Worm (Caenorhabditis elegans): ENCODE data around the gene C08B6.5.

Gene C08B6.5

DNA sequence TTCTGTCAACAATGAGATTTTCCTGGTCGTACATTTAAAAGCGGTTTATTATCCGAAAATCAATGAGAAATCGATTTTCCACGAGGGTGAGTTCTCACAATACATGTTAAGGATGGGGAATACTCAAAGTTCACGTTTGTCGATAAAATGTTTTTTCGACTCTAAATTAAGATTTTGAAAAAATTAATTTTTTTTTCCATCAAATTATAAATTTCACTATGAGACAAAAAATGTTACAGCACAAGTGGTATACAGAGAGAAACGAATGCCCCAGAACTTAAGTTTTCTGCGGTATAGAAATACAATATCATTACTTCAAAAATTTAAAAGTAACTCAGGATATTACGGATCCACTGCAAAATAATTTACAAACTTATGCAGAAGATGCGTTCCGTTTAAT is 39.3 kb upstream of the C08B6.5 start, which contains the start of gene R04B5.1:
R04B5.1 (minus strand) TSS at position 101 of the 400 bp plus-strand sequence.
- TF ChIP-seq M03D4.4 (tag; optimal IDR thresholded peaks at IDR 0.05) (no peak), blmp-1 (tag; optimal IDR thresholded peaks at IDR 0.05) (no peak), bed-3 (GFP tag; optimal IDR thresholded peaks at IDR 0.05) (no peak), ceh-39 (tag; optimal IDR thresholded peaks at IDR 0.05) (no peak), ces-1 (GFP tag; optimal IDR thresholded peaks at IDR 0.05) (no peak)

DNA sequence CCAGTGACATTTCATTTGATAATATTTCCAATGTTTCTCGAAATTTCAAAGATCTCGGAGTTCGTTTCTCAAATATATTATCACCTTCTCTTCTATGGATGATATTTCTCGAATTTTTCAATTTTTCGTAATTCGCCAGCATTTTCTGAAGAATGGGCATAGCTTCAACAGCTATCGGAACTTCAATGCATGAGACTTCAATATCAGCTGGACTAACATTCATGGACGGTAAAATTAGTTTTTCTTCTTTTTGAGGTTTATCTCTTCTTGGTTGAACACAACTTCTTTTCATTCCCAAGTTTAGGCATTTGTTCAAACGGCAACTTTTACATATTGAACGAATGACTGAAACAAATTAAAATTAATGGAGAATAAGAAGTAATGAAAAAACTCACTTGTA is 36.7 kb upstream of the C08B6.5 start:
- no peak for TF ChIP-seq hlh-1 (tag; optimal IDR thresholded peaks at IDR 0.05)

ce11 chrV:10081636-10082035 is 35.9 kb upstream of the C08B6.5 start, which contains the start of gene nhr-205:
TSS of gene nhr-205 (minus strand) at chrV:10081776.
- no peak for TF ChIP-seq mep-1 (tag; optimal IDR thresholded peaks at IDR 0.05)
- TF ChIP-seq snpc-4 (tag; optimal IDR thresholded peaks at IDR 0.05) = no peak
- TF ChIP-seq zip-8 (tag; optimal IDR thresholded peaks at IDR 0.05) = no peak
- TF ChIP-seq flh-1 (GFP tag; optimal IDR thresholded peaks at IDR 0.05) = no peak
- TF ChIP-seq unc-39 (tag; optimal IDR thresholded peaks at IDR 0.05) = no peak
- TF ChIP-seq cnd-1 (tag; optimal IDR thresholded peaks at IDR 0.05) = no peak
- no peak for TF ChIP-seq lin-32 (GFP tag; optimal IDR thresholded peaks at IDR 0.05)
- TF ChIP-seq mab-5 (tag; optimal IDR thresholded peaks at IDR 0.05) = no peak
- no peak for TF ChIP-seq ceh-43 (GFP tag; optimal IDR thresholded peaks at IDR 0.05)
- TF ChIP-seq elt-1 (tag; optimal IDR thresholded peaks at IDR 0.05; ENCODE audit: borderline replicate concordance, insufficient read depth) = no peak
- TF ChIP-seq nhr-12 (tag; optimal IDR thresholded peaks at IDR 0.05) = no peak
- TF ChIP-seq M03D4.4 (tag; optimal IDR thresholded peaks at IDR 0.05) = no peak
- no peak for TF ChIP-seq lsy-2 (tag; optimal IDR thresholded peaks at IDR 0.05)
- TF ChIP-seq ces-1 (GFP tag; optimal IDR thresholded peaks at IDR 0.05) = no peak
- TF ChIP-seq unc-62 (GFP tag; optimal IDR thresholded peaks at IDR 0.05) = no peak
- TF ChIP-seq nhr-2 (tag; optimal IDR thresholded peaks at IDR 0.05) = no peak
- TF ChIP-seq bed-3 (GFP tag; optimal IDR thresholded peaks at IDR 0.05) = no peak

DNA sequence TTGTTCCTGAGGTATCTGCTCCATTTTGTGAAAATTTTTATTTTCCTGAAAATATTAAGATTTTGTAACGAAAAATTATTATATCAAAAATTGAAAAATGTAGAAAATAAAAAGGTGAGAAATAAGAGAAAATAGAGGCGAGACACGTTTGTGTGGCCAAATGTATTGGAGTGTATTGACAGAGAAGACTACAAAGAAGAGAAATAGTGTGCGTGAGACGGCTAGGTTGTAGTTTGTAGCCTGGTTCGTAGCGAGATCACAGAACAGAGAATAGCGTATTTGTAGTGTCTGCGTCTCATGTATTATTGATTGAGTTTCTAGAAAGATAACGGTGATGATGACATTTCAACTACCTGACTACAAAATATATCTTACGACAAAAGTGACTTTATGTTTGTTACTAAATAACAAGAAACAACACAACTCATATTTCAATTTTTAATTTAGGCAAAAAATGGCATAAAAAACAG is 33.5 kb upstream of the C08B6.5 start, which contains the start of gene nhr-12:
nhr-12 (minus strand) TSS at position 51 of the 470 bp plus-strand sequence.
- TF ChIP-seq zip-8 (tag; optimal IDR thresholded peaks at IDR 0.05) = no peak
- no peak for TF ChIP-seq drap-1 (GFP tag; optimal IDR thresholded peaks at IDR 0.05)
- peak; percentile 13 for TF ChIP-seq mep-1 (tag; optimal IDR thresholded peaks at IDR 0.05)
- TF ChIP-seq ces-1 (GFP tag; optimal IDR thresholded peaks at IDR 0.05) = no peak
- TF ChIP-seq nhr-28 (tag; optimal IDR thresholded peaks at IDR 0.05) = peak; percentile 50

- TF ChIP-seq sptf-1 (tag; optimal IDR thresholded peaks at IDR 0.05) (no peak), hlh-1 (tag; optimal IDR thresholded peaks at IDR 0.05) (peak; percentile 6)
Measured at ce11 chrV:10084864-10085263, 32.7 kb upstream of the C08B6.5 start, which contains the start of gene R04B5.6. TSS of gene R04B5.6 (plus strand) at chrV:10085164.

- peak; percentile 52 for TF ChIP-seq hlh-1 (tag; optimal IDR thresholded peaks at IDR 0.05)
- TF ChIP-seq zip-8 (tag; optimal IDR thresholded peaks at IDR 0.05) = no peak
- no peak for TF ChIP-seq unc-39 (tag; optimal IDR thresholded peaks at IDR 0.05)
- no peak for TF ChIP-seq ces-1 (GFP tag; optimal IDR thresholded peaks at IDR 0.05)
Measured at ce11 chrV:10086141-10086540, 31.4 kb upstream of the C08B6.5 start.

DNA sequence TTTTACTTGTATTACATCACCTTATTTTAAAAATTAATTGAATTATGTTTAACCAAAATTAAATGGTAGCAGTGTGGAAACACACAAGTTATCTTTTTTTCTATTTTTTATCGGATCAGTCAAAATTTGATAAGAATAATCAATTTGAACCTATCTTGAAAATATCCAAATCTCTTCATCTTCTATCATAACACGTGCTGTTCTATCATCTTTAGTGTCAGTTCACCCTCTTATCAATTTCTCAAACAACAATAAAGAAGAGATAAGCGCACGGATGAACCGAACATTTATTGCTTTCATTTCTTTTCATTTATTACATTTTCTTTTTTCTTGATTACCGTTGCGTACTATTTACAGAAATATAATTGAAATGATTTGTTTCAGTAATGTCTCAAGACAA is 30.5 kb upstream of the C08B6.5 start, which contains the start of gene R04B5.5:
R04B5.5 (plus strand) TSS at position 378 of the 400 bp plus-strand sequence.
- TF ChIP-seq elt-1 (tag; optimal IDR thresholded peaks at IDR 0.05; ENCODE audit: borderline replicate concordance, insufficient read depth) = peak; percentile 30
- TF ChIP-seq sptf-1 (tag; optimal IDR thresholded peaks at IDR 0.05) = no peak
- peak; percentile 62 for TF ChIP-seq unc-62 (GFP tag; optimal IDR thresholded peaks at IDR 0.05)
- TF ChIP-seq elt-3 (tag; optimal IDR thresholded peaks at IDR 0.05) = peak; percentile 86
- TF ChIP-seq hlh-1 (tag; optimal IDR thresholded peaks at IDR 0.05) = no peak

ce11 chrV:10090461-10090860 is 27.1 kb upstream of the C08B6.5 start, which contains the start of gene R04B5.7:
TSS of gene R04B5.7 (minus strand) at chrV:10090561.
- TF ChIP-seq nhr-76 (tag; optimal IDR thresholded peaks at IDR 0.05) (no peak), nhr-12 (tag; optimal IDR thresholded peaks at IDR 0.05) (no peak), zip-8 (tag; optimal IDR thresholded peaks at IDR 0.05) (no peak)
